Fruit fly (Drosophila melanogaster): ENCODE measurements around the gene CG12608.

DNA sequence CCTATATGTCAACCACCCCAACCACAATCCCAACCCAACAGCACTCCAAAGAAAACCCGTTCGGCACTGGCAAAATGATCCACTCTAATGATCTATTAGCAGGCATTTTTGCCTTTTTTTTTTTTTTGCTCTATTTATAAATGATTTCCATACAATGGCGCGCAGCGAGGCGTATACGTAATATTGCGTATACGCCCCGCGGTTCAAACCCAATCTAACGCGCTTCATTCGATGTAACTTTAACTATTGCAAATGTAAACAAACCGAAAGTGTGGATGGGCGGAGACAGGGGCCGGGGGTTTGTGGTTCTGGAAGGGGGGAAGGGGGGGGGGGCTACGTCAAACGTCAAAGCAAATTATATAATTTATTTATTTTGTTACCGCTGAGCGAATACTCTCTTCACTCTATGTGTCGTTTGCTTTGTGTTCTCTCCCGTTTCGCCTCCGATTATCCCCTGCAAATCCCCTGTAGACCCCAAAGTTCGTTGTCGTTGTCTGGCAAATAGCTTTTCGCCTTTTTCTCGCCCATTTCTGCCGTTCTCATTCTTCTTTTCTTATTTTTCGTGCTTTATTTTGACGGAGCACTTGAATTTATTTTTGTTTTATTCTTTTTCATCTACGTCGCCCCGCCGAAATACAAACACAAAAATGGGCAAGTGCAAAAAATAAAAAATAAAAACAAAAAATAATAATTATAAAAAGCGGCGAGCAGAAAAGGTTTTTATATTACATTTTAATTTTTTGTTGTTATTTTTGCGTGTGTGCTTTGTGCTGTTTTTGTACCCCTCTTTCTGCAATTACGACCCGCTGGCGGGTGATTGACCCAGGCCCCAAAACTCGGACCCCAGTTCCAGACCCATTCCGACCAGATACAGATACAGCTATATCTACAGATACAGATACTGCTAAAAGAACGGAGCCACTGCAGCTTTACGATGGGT, 41.0 kb downstream of the CG12608 start:
- no peak for TF ChIP-seq Eip75B (GFP tag; optimal IDR thresholded peaks at IDR 0.05)
- TF ChIP-seq Ets21C (GFP tag; optimal IDR thresholded peaks at IDR 0.05), result no peak
- TF ChIP-seq Hr39 (GFP tag; optimal IDR thresholded peaks at IDR 0.05), result no peak
